Worm (Caenorhabditis elegans) whole organism, young adult: ENCODE results near the gene ckb-3.

Experiments used
- B0019.2 ChIP-seq: fragments of 200-800 bp; sonication (Bioruptor generic); conservative IDR thresholded peaks from 2 replicates; pipeline ENCODE4 v1.3.6; 2022; ENCODE audit warnings: missing genetic modification reagents, missing genetic modification characterization, missing compliant biosample characterization
- F37B4.10 ChIP-seq: fragments of 200-800 bp; sonication (Bioruptor generic); IDR thresholded peaks from 2 replicates; pipeline ENCODE4 v1.3.6; 2022; ENCODE audit warnings: missing genetic modification characterization, missing compliant biosample characterization
- K12H6.12 ChIP-seq: fragments of 200-800 bp; sonication (Bioruptor generic); optimal IDR thresholded peaks from 2 replicates; lab custom pipeline; 2018; ENCODE audit warnings: mild to moderate bottlenecking, missing genetic modification characterization, missing compliant biosample characterization
- akir-1 ChIP-seq: fragments of 200-800 bp; sonication (Bioruptor generic); optimal IDR thresholded peaks from 2 replicates; lab custom pipeline; 2018; ENCODE audit warnings: mild to moderate bottlenecking, missing genetic modification characterization, moderate library complexity, missing compliant biosample characterization
- aptf-3 ChIP-seq: fragments of 200-800 bp; sonication (Bioruptor generic); IDR thresholded peaks from 2 replicates; pipeline ENCODE4 v1.3.6; 2022; ENCODE audit warnings: missing genetic modification characterization, missing compliant biosample characterization
- bed-1 ChIP-seq: fragments of 200-800 bp; sonication (Bioruptor generic); IDR thresholded peaks from 2 replicates; pipeline ENCODE4 v1.3.6; 2022; ENCODE audit warnings: missing genetic modification reagents, missing genetic modification characterization, missing compliant biosample characterization
- cebp-1 ChIP-seq, 2 experiments: fragments of 200-800 bp in 1 of 2; sonication (Bioruptor generic) in 1 of 2; sonication (generic microtip) in 1 of 2; IDR thresholded peaks in 1 of 2; optimal IDR thresholded peaks in 1 of 2; 2 replicates each; pipeline versions ENCODE4 v1.3.6 to Lab custom; 2017 to 2022; ENCODE audit warnings: missing compliant biosample characterization in 2 of 2, missing genetic modification characterization in 2 of 2, mild to moderate bottlenecking in 1 of 2, missing genetic modification reagents in 1 of 2, moderate library complexity in 1 of 2
- ceh-100 ChIP-seq: fragments of 200-800 bp; sonication (Bioruptor generic); IDR thresholded peaks from 2 replicates; pipeline ENCODE4 v1.3.6; 2022; ENCODE audit warnings: missing genetic modification reagents, missing genetic modification characterization, missing compliant biosample characterization
- ceh-40 ChIP-seq: fragments of 200-800 bp; sonication (Bioruptor generic); IDR thresholded peaks from 2 replicates; pipeline ENCODE4 v1.3.6; 2022; ENCODE audit warnings: missing genetic modification characterization, missing compliant biosample characterization
- ceh-79 ChIP-seq: sonication (generic microtip); optimal IDR thresholded peaks from 2 replicates; lab custom pipeline; 2017; ENCODE audit warnings: mild to moderate bottlenecking, missing genetic modification characterization, missing compliant biosample characterization
- dpl-1 ChIP-seq: fragments of 150-350 bp; optimal IDR thresholded peaks from 2 replicates; lab custom pipeline; 2014; ENCODE audit warnings: missing biosample characterization, missing genetic modification reagents, missing genetic modification characterization
- ekl-4 ChIP-seq: fragments of 200-800 bp; sonication (Bioruptor generic); IDR thresholded peaks from 2 replicates; pipeline ENCODE4 v1.3.6; 2022; ENCODE audit warnings: missing genetic modification reagents, missing genetic modification characterization, missing compliant biosample characterization
- hmg-1.2 ChIP-seq: fragments of 200-800 bp; sonication (Bioruptor generic); IDR thresholded peaks from 2 replicates; pipeline ENCODE4 v1.3.6; 2022; ENCODE audit warnings: missing genetic modification reagents, missing genetic modification characterization, missing compliant biosample characterization
- lag-1 ChIP-seq: fragments of 200-800 bp; sonication (Bioruptor generic); IDR thresholded peaks from 2 replicates; pipeline ENCODE4 v1.3.6; 2022; ENCODE audit warnings: missing genetic modification reagents, missing genetic modification characterization, missing compliant biosample characterization
- let-526 ChIP-seq: fragments of 200-800 bp; sonication (Bioruptor generic); IDR thresholded peaks from 2 replicates; pipeline ENCODE4 v1.3.6; 2022; ENCODE audit warnings: missing genetic modification reagents, missing genetic modification characterization, missing compliant biosample characterization
- lin-40 ChIP-seq: sonication (generic microtip); optimal IDR thresholded peaks from 2 replicates; lab custom pipeline; 2016; ENCODE audit warnings: missing genetic modification characterization, mild to moderate bottlenecking, missing compliant biosample characterization, missing genotype, missing genetic modification reagents
- lin-54 ChIP-seq: fragments of 200-800 bp; sonication (Bioruptor generic); optimal IDR thresholded peaks from 2 replicates; lab custom pipeline; 2018; ENCODE audit warnings: mild to moderate bottlenecking, missing genetic modification characterization, missing compliant biosample characterization
- lir-1 ChIP-seq: fragments of 200-800 bp; sonication (Bioruptor generic); conservative IDR thresholded peaks from 2 replicates; pipeline ENCODE4 v1.3.6; 2022; ENCODE audit warnings: missing genetic modification reagents, missing genetic modification characterization, missing compliant biosample characterization
- lsl-1 ChIP-seq: fragments of 200-800 bp; sonication (Bioruptor generic); optimal IDR thresholded peaks from 2 replicates; lab custom pipeline; 2018; ENCODE audit warnings: mild to moderate bottlenecking, missing genetic modification characterization, moderate library complexity, missing compliant biosample characterization
- mcd-1 ChIP-seq: fragments of 200-800 bp; sonication (Bioruptor generic); IDR thresholded peaks from 2 replicates; pipeline ENCODE4 v1.3.6; 2022; ENCODE audit warnings: missing genetic modification reagents, missing genetic modification characterization, missing compliant biosample characterization
- mxl-1 ChIP-seq: sonication (generic microtip); optimal IDR thresholded peaks from 2 replicates; lab custom pipeline; 2016; ENCODE audit warnings: missing genetic modification characterization, missing compliant biosample characterization
- nfya-1 ChIP-seq: sonication (generic microtip); optimal IDR thresholded peaks from 2 replicates; lab custom pipeline; 2017; ENCODE audit warnings: antibody characterized with exemption, missing compliant biosample characterization, missing genetic modification characterization, borderline replicate concordance; ENCODE audit not compliant: insufficient read depth
- pbrm-1 ChIP-seq: fragments of 200-800 bp; sonication (Bioruptor generic); IDR thresholded peaks from 2 replicates; pipeline ENCODE4 v1.3.6; 2022; ENCODE audit warnings: missing genetic modification reagents, missing genetic modification characterization, missing compliant biosample characterization
- pha-4 ChIP-seq: fragments of 150-350 bp; sonication (generic microtip); optimal IDR thresholded peaks from 2 replicates; lab custom pipeline; 2014; ENCODE audit warnings: missing biosample characterization, missing genetic modification reagents, missing genetic modification characterization
- snpc-3.4 ChIP-seq: sonication (generic microtip); optimal IDR thresholded peaks from 2 replicates; lab custom pipeline; 2017; ENCODE audit warnings: missing genetic modification characterization, mild to moderate bottlenecking, missing compliant biosample characterization, antibody characterized with exemption, moderate library complexity, missing genotype, missing genetic modification reagents
- somi-1 ChIP-seq: fragments of 200-800 bp; sonication (Bioruptor generic); optimal IDR thresholded peaks from 2 replicates; lab custom pipeline; 2018; ENCODE audit warnings: mild to moderate bottlenecking, missing genetic modification characterization, missing compliant biosample characterization
- tbp1 ChIP-seq: fragments of 200-800 bp; sonication (Bioruptor generic); optimal IDR thresholded peaks from 2 replicates; lab custom pipeline; 2018; ENCODE audit warnings: mild to moderate bottlenecking, missing genetic modification characterization, missing compliant biosample characterization
- tlf-1 ChIP-seq: fragments of 200-800 bp; sonication (Bioruptor generic); optimal IDR thresholded peaks from 2 replicates; lab custom pipeline; 2018; ENCODE audit warnings: mild to moderate bottlenecking, missing genetic modification characterization, missing compliant biosample characterization
- ztf-28 ChIP-seq: fragments of 200-800 bp; sonication (Bioruptor generic); IDR thresholded peaks from 2 replicates; pipeline ENCODE4 v1.3.6; 2022; ENCODE audit warnings: missing genetic modification reagents, missing genetic modification characterization, missing compliant biosample characterization

Gene ckb-3

DNA sequence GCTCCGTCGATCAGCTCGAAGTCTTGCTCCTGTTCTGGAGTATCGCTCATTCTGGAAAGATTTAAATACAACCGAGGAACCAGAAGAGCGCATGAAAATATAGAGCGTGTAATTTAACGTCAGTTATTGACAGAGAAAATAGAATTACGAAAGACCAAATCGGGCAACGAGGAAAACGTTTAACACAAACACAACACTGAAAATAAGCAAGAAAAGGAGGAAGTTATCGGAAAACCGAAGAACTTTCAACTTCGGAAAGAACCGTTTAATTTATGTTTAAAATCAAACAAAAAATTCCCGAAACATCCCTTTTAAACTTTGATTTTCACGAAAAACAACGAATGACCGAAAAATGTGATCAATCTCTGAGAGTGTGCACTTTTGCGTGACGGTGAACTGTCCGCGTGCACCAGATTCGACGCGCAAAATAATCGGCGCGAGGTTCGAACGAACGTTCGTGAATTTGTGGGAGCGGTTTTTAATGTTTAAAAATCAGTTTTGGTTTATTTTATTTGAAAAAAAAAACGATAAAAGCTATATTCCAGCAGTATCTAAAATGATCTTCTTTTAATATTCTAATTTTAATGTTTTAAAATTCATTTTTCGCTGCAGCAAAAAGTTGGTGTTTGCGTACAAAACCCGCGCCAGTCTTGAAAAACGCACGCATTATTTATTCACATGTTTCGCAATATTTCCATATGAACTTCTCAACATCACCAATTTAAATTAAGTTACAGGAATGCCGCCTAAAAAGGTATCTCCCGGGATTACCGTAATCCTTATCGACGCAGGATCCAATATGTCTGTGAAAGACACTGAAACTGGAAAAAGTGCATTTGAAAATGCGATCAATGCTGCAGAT is 48.7 kb downstream of the ckb-3 start, which contains the start of the genes R07E5.7 and cku-80 (continued):
- no peak for TF ChIP-seq somi-1 (GFP tag; lab: Kevin White, UChicago)
- no peak for TF ChIP-seq ceh-79
- TF ChIP-seq B0019.2 (GFP tag; lab: Robert Waterston, UW) = no peak
- TF ChIP-seq cebp-1 (GFP tag; IDR thresholded peaks at IDR 0.05; lab: Robert Waterston, UW) = peak; percentile 71
- TF ChIP-seq cebp-1 (tag; optimal IDR thresholded peaks at IDR 0.05; lab: Kevin White, UChicago) = peak; percentile 94
- TF ChIP-seq lsl-1 (GFP tag; lab: Kevin White, UChicago) = peak; percentile 45
- no peak for TF ChIP-seq pha-4
- TF ChIP-seq dpl-1 (GFP tag; lab: Kevin White, UChicago) = peak; percentile 72
- no peak for TF ChIP-seq mxl-1 (tag; lab: Kevin White, UChicago)
- TF ChIP-seq ekl-4 (GFP tag; lab: Robert Waterston, UW) = peak; percentile 11; the same call in 1 of the 2 replicates
- TF ChIP-seq ceh-100 = no peak
- no peak for TF ChIP-seq ceh-40 (GFP tag; lab: Robert Waterston, UW)
- peak; percentile 28 for TF ChIP-seq lin-40
- TF ChIP-seq lin-54 (GFP tag; lab: Kevin White, UChicago) = peak; percentile 79
- TF ChIP-seq pbrm-1 = peak; percentile 46; the same call in 1 of the 2 replicates
- TF ChIP-seq ztf-28 = no peak
- peak; percentile 27 for TF ChIP-seq tlf-1
- peak; percentile 33 for TF ChIP-seq K12H6.12 (tag; lab: Kevin White, UChicago)
- peak; percentile 59 for TF ChIP-seq mcd-1 (GFP tag; lab: Robert Waterston, UW)
- no peak for TF ChIP-seq bed-1 (GFP tag; lab: Robert Waterston, UW)
- TF ChIP-seq tbp1 = peak; percentile 43
- TF ChIP-seq hmg-1.2 (GFP tag; lab: Robert Waterston, UW) = peak; percentile 39
- TF ChIP-seq lag-1 (GFP tag; lab: Robert Waterston, UW) = no peak
- TF ChIP-seq akir-1 (GFP tag; lab: Kevin White, UChicago) = no peak
- TF ChIP-seq nfya-1 (tag; lab: Kevin White, UChicago) = no peak
- TF ChIP-seq lir-1 (GFP tag; lab: Robert Waterston, UW) = no peak
- peak; percentile 60 for TF ChIP-seq snpc-3.4 (tag; lab: Kevin White, UChicago)
- TF ChIP-seq F37B4.10 (GFP tag; lab: Robert Waterston, UW) = no peak
- TF ChIP-seq let-526 = no peak
- no peak for TF ChIP-seq aptf-3
